Fruit fly (Drosophila melanogaster): Measurements from ENCODE around the gene ssp6.

dm6 chr3L:6132009-6132408 is 55.5 kb downstream of the ssp6 start, which contains the start of gene Cpr65Au:
- TF ChIP-seq CG8478 (optimal IDR thresholded peaks at IDR 0.05) (no peak), CTCF (optimal IDR thresholded peaks at IDR 0.05) (no peak)

Measured in S2 (cell line).